Fruit fly (Drosophila melanogaster): ENCODE data around the gene CG17839.

DNA sequence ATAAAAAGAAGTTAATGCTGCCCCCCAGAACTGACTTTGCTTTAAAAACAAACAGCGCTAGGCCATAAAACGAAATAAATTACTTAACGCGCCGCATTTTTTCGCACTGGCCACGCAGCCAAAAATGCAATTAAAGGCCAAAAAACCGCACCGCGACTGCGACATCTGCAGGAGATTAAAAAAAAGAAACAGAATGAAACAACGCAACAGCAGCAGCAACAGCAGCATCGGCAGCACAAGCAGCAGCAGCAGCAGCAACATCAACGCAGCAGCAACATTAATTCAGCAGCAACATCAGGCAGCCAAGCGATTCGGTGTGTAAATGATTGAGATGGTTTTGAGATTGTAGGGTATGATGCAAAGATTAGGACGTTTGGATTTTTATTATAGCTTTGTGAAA is 70.7 kb downstream of the CG17839 start:
- no peak for TF ChIP-seq CG33017 (tag; optimal IDR thresholded peaks at IDR 0.05)
- TF ChIP-seq CG12768 (GFP tag; optimal IDR thresholded peaks at IDR 0.05) = no peak
- TF ChIP-seq Clk (GFP tag; optimal IDR thresholded peaks at IDR 0.05) = no peak
- TF ChIP-seq kay (GFP tag; ENCODE audit: borderline replicate concordance) = no peak
- TF ChIP-seq Hr96 (GFP tag; optimal IDR thresholded peaks at IDR 0.05) = no peak
- no peak for TF ChIP-seq toe (GFP tag; optimal IDR thresholded peaks at IDR 0.05)
- no peak for TF ChIP-seq CG7101 (tag; optimal IDR thresholded peaks at IDR 0.05)
- no peak for TF ChIP-seq cic (GFP tag; optimal IDR thresholded peaks at IDR 0.05)
- TF ChIP-seq CG5204 (GFP tag; optimal IDR thresholded peaks at IDR 0.05) = no peak
- TF ChIP-seq cnc (optimal IDR thresholded peaks at IDR 0.05) = no peak
- TF ChIP-seq pad (GFP tag; optimal IDR thresholded peaks at IDR 0.05) = no peak
- no peak for TF ChIP-seq tj (GFP tag; optimal IDR thresholded peaks at IDR 0.05)

Data from whole organism, adult.